Fruit fly (Drosophila melanogaster) whole organism, embryonic: ENCODE measurements around the gene CG5043.

Experiments
- CG10274 ChIP-seq: fragments of 200-800 bp; sonication (Bioruptor generic); optimal IDR thresholded peaks from 3 replicates; lab custom pipeline; 2017; ENCODE audit warnings: missing biosample characterization, mild to moderate bottlenecking, missing genetic modification characterization
- CG11085 ChIP-seq: fragments of 200-800 bp; sonication (Bioruptor generic); IDR thresholded peaks from 2 replicates; pipeline ENCODE4 v1.3.6; 2022; ENCODE audit warnings: missing biosample characterization, missing genetic modification characterization
- CG11560 ChIP-seq: fragments of 200-800 bp; sonication (Bioruptor generic); IDR thresholded peaks from 3 replicates; pipeline ENCODE4 v1.3.6; 2022; ENCODE audit warnings: missing biosample characterization, missing genetic modification characterization
- CG11695 ChIP-seq: fragments of 200-800 bp; sonication (Bioruptor generic); IDR thresholded peaks from 3 replicates; pipeline ENCODE4 v1.3.6; 2022; ENCODE audit warnings: missing biosample characterization, missing genetic modification characterization
- CG11696 ChIP-seq: fragments of 200-800 bp; sonication (Bioruptor generic); IDR thresholded peaks from 2 replicates; pipeline ENCODE4 v1.3.6; 2022; ENCODE audit warnings: missing biosample characterization, missing genetic modification characterization
- CG12071 ChIP-seq: fragments of 200-800 bp; sonication (Bioruptor generic); optimal IDR thresholded peaks from 3 replicates; lab custom pipeline; 2018; ENCODE audit warnings: missing biosample characterization, mild to moderate bottlenecking, missing genetic modification characterization
- CG12391 ChIP-seq: fragments of 200-800 bp; sonication (Bioruptor generic); optimal IDR thresholded peaks from 3 replicates; lab custom pipeline; 2018; ENCODE audit warnings: missing biosample characterization, mild to moderate bottlenecking, missing genetic modification characterization, moderate library complexity
- CG1602 ChIP-seq: fragments of 200-800 bp; sonication (Bioruptor generic); optimal IDR thresholded peaks from 3 replicates; lab custom pipeline; 2016; ENCODE audit warnings: missing biosample characterization, missing genetic modification characterization
- CG17359 ChIP-seq: fragments of 200-800 bp; sonication (Bioruptor generic); optimal IDR thresholded peaks from 3 replicates; lab custom pipeline; 2018; ENCODE audit warnings: missing biosample characterization, mild to moderate bottlenecking, missing genetic modification characterization, moderate library complexity
- CG17612 ChIP-seq: fragments of 200-800 bp; sonication (Bioruptor generic); IDR thresholded peaks from 2 replicates; pipeline ENCODE4 v1.3.6; 2022; ENCODE audit warnings: missing biosample characterization, missing genetic modification characterization
- CG3281 ChIP-seq: fragments of 200-800 bp; sonication (Bioruptor generic); optimal IDR thresholded peaks from 3 replicates; lab custom pipeline; 2017; ENCODE audit warnings: missing biosample characterization, mild to moderate bottlenecking, missing genetic modification characterization
- CG4820 ChIP-seq: fragments of 200-800 bp; sonication (Bioruptor generic); optimal IDR thresholded peaks from 3 replicates; lab custom pipeline; 2016; ENCODE audit warnings: missing biosample characterization, missing genetic modification characterization
- CG5953 ChIP-seq: fragments of 200-800 bp; sonication (Bioruptor generic); IDR thresholded peaks from 2 replicates; pipeline ENCODE4 v1.3.6; 2022; ENCODE audit warnings: missing biosample characterization, missing genetic modification characterization
- CG6175 ChIP-seq: fragments of 200-800 bp; sonication (Bioruptor generic); IDR thresholded peaks from 3 replicates; pipeline ENCODE4 v1.3.6; 2022; ENCODE audit warnings: missing biosample characterization, missing genetic modification characterization
- CG6654 ChIP-seq: fragments of 200-800 bp; sonication (Bioruptor generic); optimal IDR thresholded peaks from 2 replicates; lab custom pipeline; 2017; ENCODE audit warnings: missing biosample characterization, mild to moderate bottlenecking, missing genetic modification characterization
- CG8924 ChIP-seq: fragments of 200-800 bp; optimal IDR thresholded peaks from 3 replicates; lab custom pipeline; 2019; ENCODE audit warnings: missing biosample characterization, mild to moderate bottlenecking, missing genetic modification characterization, moderate library complexity
- CG9797 ChIP-seq: fragments of 200-800 bp; sonication (Bioruptor generic); optimal IDR thresholded peaks from 3 replicates; lab custom pipeline; 2018; ENCODE audit warnings: missing biosample characterization, mild to moderate bottlenecking, missing genetic modification characterization
- D19A ChIP-seq: fragments of 200-800 bp; optimal IDR thresholded peaks from 3 replicates; lab custom pipeline; 2019; ENCODE audit warnings: missing biosample characterization, mild to moderate bottlenecking, missing genetic modification characterization, moderate library complexity
- D19B ChIP-seq: fragments of 200-800 bp; sonication (Bioruptor generic); optimal IDR thresholded peaks from 2 replicates; lab custom pipeline; 2017; ENCODE audit warnings: missing biosample characterization, mild to moderate bottlenecking, missing genetic modification characterization
- Deaf1 ChIP-seq: fragments of 200-800 bp; optimal IDR thresholded peaks from 3 replicates; lab custom pipeline; 2019; ENCODE audit warnings: missing biosample characterization, mild to moderate bottlenecking, missing genetic modification characterization, moderate library complexity
- Dp ChIP-seq: fragments of 200-800 bp; sonication (Bioruptor generic); optimal IDR thresholded peaks from 2 replicates; lab custom pipeline; 2018; ENCODE audit warnings: missing biosample characterization, mild to moderate bottlenecking, missing genetic modification characterization, moderate library complexity
- Gsc ChIP-seq: fragments of 200-800 bp; sonication (Bioruptor generic); IDR thresholded peaks from 2 replicates; pipeline ENCODE4 v1.3.6; 2022; ENCODE audit warnings: missing biosample characterization, missing genetic modification characterization
- Gug ChIP-seq: fragments of 200-800 bp; sonication (Bioruptor generic); IDR thresholded peaks from 4 replicates; pipeline ENCODE4 v1.3.6; 2022; ENCODE audit warnings: missing biosample characterization, missing genetic modification characterization
- Hey ChIP-seq: fragments of 200-800 bp; sonication (Bioruptor generic); optimal IDR thresholded peaks from 3 replicates; lab custom pipeline; 2018; ENCODE audit warnings: missing biosample characterization, mild to moderate bottlenecking, missing genetic modification characterization
- HmgD ChIP-seq: fragments of 200-800 bp; sonication (Bioruptor generic); optimal IDR thresholded peaks from 3 replicates; lab custom pipeline; 2016; ENCODE audit warnings: missing biosample characterization, missing genetic modification characterization
- HmgZ ChIP-seq: fragments of 200-800 bp; sonication (Bioruptor generic); optimal IDR thresholded peaks from 2 replicates; lab custom pipeline; 2018; ENCODE audit warnings: missing biosample characterization, mild to moderate bottlenecking, missing genetic modification characterization
- Hr51 ChIP-seq, 2 experiments: fragments of 200-800 bp; sonication (Bioruptor generic); optimal IDR thresholded peaks; 2 replicates in 1 of 2; 3 replicates in 1 of 2; lab custom pipeline; 2016 to 2018; ENCODE audit warnings: missing biosample characterization in 2 of 2, missing genetic modification characterization in 2 of 2, mild to moderate bottlenecking in 1 of 2, moderate library complexity in 1 of 2
- Lim3 ChIP-seq: fragments of 200-800 bp; sonication (Bioruptor generic); IDR thresholded peaks from 2 replicates; pipeline ENCODE4 v1.3.6; 2022; ENCODE audit warnings: missing biosample characterization, missing genetic modification characterization
- Mrtf ChIP-seq: fragments of 200-800 bp; sonication (Bioruptor generic); IDR thresholded peaks from 3 replicates; pipeline ENCODE4 v1.3.6; 2022; ENCODE audit warnings: missing biosample characterization, missing genetic modification characterization
- NK7.1 ChIP-seq: fragments of 200-800 bp; sonication (Bioruptor generic); optimal IDR thresholded peaks from 3 replicates; lab custom pipeline; 2016; ENCODE audit warnings: missing biosample characterization, missing genetic modification characterization
- Neu2 ChIP-seq: fragments of 200-800 bp; sonication (Bioruptor generic); optimal IDR thresholded peaks from 3 replicates; lab custom pipeline; 2016; ENCODE audit warnings: missing biosample characterization, missing genetic modification characterization, borderline replicate concordance
- NfI ChIP-seq: fragments of 200-800 bp; sonication (Bioruptor generic); optimal IDR thresholded peaks from 3 replicates; lab custom pipeline; 2018; ENCODE audit warnings: missing biosample characterization, mild to moderate bottlenecking, missing genetic modification characterization, moderate library complexity
- Oli ChIP-seq: fragments of 200-800 bp; sonication (Bioruptor generic); optimal IDR thresholded peaks from 2 replicates; lab custom pipeline; 2018; ENCODE audit warnings: missing biosample characterization, mild to moderate bottlenecking, missing genetic modification characterization, moderate library complexity
- Pdp1 ChIP-seq, 2 experiments: fragments of 200-800 bp; sonication (Bioruptor generic); optimal IDR thresholded peaks; 3 replicates each; lab custom pipeline; 2016; ENCODE audit warnings: missing biosample characterization in 2 of 2, missing genetic modification characterization in 2 of 2, mild to moderate bottlenecking in 1 of 2, moderate library complexity in 1 of 2
- Six4 ChIP-seq: fragments of 200-800 bp; sonication (Bioruptor generic); optimal IDR thresholded peaks from 2 replicates; lab custom pipeline; 2016; ENCODE audit warnings: missing biosample characterization, missing genetic modification characterization
- bigmax ChIP-seq: fragments of 200-800 bp; sonication (Bioruptor generic); optimal IDR thresholded peaks from 2 replicates; lab custom pipeline; 2018; ENCODE audit warnings: missing biosample characterization, mild to moderate bottlenecking, missing genetic modification characterization
- ems ChIP-seq: fragments of 200-800 bp; sonication (Bioruptor generic); optimal IDR thresholded peaks from 3 replicates; lab custom pipeline; 2016; ENCODE audit warnings: missing biosample characterization, missing genetic modification characterization
- gsb ChIP-seq: fragments of 200-800 bp; sonication (Bioruptor generic); IDR thresholded peaks from 2 replicates; pipeline ENCODE4 v1.3.6; 2022; ENCODE audit warnings: missing biosample characterization, missing genetic modification characterization
- insv ChIP-seq, 2 experiments: fragments of 200-800 bp; sonication (Bioruptor generic); optimal IDR thresholded peaks; 3 replicates each; lab custom pipeline; 2016 to 2018; ENCODE audit warnings: missing biosample characterization in 2 of 2, missing genetic modification characterization in 2 of 2
- lola ChIP-seq, 3 experiments: fragments of >200 bp in 2 of 3; fragments of 200-800 bp in 1 of 3; sonication (Bioruptor generic) in 1 of 3; optimal IDR thresholded peaks; 2 replicates each; lab custom pipeline; 2017 to 2019; ENCODE audit warnings: missing biosample characterization in 3 of 3, missing genetic modification characterization in 3 of 3, mild to moderate bottlenecking in 1 of 3, moderate library complexity in 1 of 3
- pb ChIP-seq: fragments of 200-800 bp; sonication (Bioruptor generic); optimal IDR thresholded peaks from 3 replicates; lab custom pipeline; 2016; ENCODE audit warnings: missing biosample characterization, missing genetic modification characterization
- pita ChIP-seq: fragments of 200-800 bp; sonication (Bioruptor generic); optimal IDR thresholded peaks from 2 replicates; lab custom pipeline; 2017; ENCODE audit warnings: missing biosample characterization, mild to moderate bottlenecking, missing genetic modification characterization
- pum ChIP-seq: fragments of 200-800 bp; sonication (Bioruptor generic); optimal IDR thresholded peaks from 2 replicates; lab custom pipeline; 2016; ENCODE audit warnings: missing biosample characterization, missing genetic modification characterization
- schlank ChIP-seq: fragments of 200-800 bp; sonication (Bioruptor generic); optimal IDR thresholded peaks from 2 replicates; lab custom pipeline; 2018; ENCODE audit warnings: missing biosample characterization, mild to moderate bottlenecking, missing genetic modification characterization
- sens-2 ChIP-seq: fragments of 200-800 bp; sonication (Bioruptor generic); IDR thresholded peaks from 2 replicates; pipeline ENCODE4 v1.3.6; 2022; ENCODE audit warnings: missing biosample characterization, missing genetic modification characterization
- ttk ChIP-seq: fragments of 200-800 bp; sonication (Bioruptor generic); IDR thresholded peaks from 2 replicates; pipeline ENCODE4 v2.1.2; 2022; ENCODE audit warnings: missing biosample characterization, missing genetic modification characterization
- tx ChIP-seq: fragments of 200-800 bp; sonication (Bioruptor generic); optimal IDR thresholded peaks from 2 replicates; lab custom pipeline; 2016; ENCODE audit warnings: missing biosample characterization, missing genetic modification characterization
- wek ChIP-seq: fragments of 200-800 bp; sonication (Bioruptor generic); optimal IDR thresholded peaks from 3 replicates; lab custom pipeline; 2018; ENCODE audit warnings: missing biosample characterization, mild to moderate bottlenecking, missing genetic modification characterization, moderate library complexity
- wor ChIP-seq: fragments of 200-800 bp; sonication (Bioruptor generic); IDR thresholded peaks from 2 replicates; pipeline ENCODE4 v1.3.6; 2022; ENCODE audit warnings: missing biosample characterization, missing genetic modification characterization

The CG5043 gene

DNA sequence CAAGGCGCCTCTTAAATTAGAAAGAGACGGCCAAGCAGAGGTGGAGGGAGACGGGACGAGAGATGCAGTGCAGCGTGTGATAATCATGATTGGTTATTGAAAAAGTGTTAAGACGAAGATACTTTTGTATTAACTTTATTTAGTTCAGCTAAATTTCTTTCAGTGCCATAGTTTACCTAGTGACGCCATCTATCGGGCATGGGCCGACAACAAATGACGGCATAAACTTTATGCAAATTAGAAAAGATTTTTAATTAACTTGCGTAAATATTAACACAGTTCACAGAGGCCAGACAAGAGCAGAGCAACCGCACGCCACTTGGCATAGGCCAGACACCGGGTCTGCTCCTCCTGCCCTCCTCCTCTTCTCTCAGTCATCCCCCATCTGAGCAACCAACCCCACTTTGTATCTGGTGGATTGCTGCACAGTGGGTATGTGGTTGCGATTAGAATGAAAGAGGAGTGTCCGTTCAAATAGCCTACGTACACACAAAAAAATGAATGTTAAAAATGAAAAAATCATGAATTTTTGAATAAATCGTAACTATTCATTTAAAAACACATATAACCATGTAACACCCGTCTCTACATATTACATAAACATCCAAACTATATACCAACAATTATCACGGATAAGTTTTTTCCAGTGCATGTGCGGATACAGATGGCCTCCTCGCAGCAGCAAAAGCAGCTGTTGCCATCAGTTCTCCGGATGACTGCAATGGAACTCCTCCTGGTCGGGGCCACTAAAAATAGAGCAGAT is 32.4 kb downstream of the CG5043 start (continued):
- TF ChIP-seq Mrtf (GFP tag; lab: Robert Waterston, UW) (peak; percentile 76; the same call in 2 of the 3 replicates), CG12071 (peak; percentile 65), Neu2 (no peak), gsb (GFP tag; lab: Robert Waterston, UW) (peak; percentile 57; the same call in 1 of the 2 replicates), CG17359 (tag; lab: Kevin White, UChicago) (peak; percentile 88), CG6654 (peak; percentile 61), NfI (GFP tag; lab: Kevin White, UChicago) (peak; percentile 67), lola (GFP tag; optimal IDR thresholded peaks at IDR 0.05; lab: Kevin White, UChicago) (peak in 1 of 3 experiments; percentile 81), CG5953 (peak; percentile 73; the same call in 1 of the 2 replicates), pum (GFP tag; lab: Kevin White, UChicago) (peak; percentile 81), Hr51 (GFP tag; optimal IDR thresholded peaks at IDR 0.05; lab: Kevin White, UChicago) (peak; percentile 64 to 87), CG1602 (peak; percentile 71), ttk (peak; percentile 73), Lim3 (peak; percentile 58; the same call in 1 of the 2 replicates), wek (GFP tag; lab: Kevin White, UChicago) (peak; percentile 62), Gsc (GFP tag; lab: Robert Waterston, UW) (no peak), pb (GFP tag; lab: Kevin White, UChicago) (peak; percentile 75), CG11696 (GFP tag; lab: Robert Waterston, UW) (peak; percentile 57), CG17612 (GFP tag; lab: Robert Waterston, UW) (no peak), schlank (no peak), HmgZ (tag; lab: Kevin White, UChicago) (peak; percentile 73), CG4820 (peak; percentile 75), Hey (tag; lab: Kevin White, UChicago) (no peak), CG10274 (GFP tag; lab: Kevin White, UChicago) (no peak), CG8924 (tag; lab: Kevin White, UChicago) (no peak), NK7.1 (GFP tag; lab: Kevin White, UChicago) (peak; percentile 76), bigmax (no peak), pita (no peak), Dp (no peak), Six4 (GFP tag; lab: Kevin White, UChicago) (peak; percentile 84), D19A (tag; lab: Kevin White, UChicago) (peak; percentile 85), HmgD (peak; percentile 50), Deaf1 (no peak), sens-2 (GFP tag; lab: Robert Waterston, UW) (peak; percentile 56; the same call in 1 of the 2 replicates), Gug (GFP tag; lab: Robert Waterston, UW) (peak; percentile 48; the same call in 1 of the 4 replicates), CG6175 (GFP tag; lab: Robert Waterston, UW) (0 out of 3 replicates have a peak, but pooled peaks have one; percentile 35), CG12391 (tag; lab: Kevin White, UChicago) (no peak), Oli (tag; lab: Kevin White, UChicago) (peak; percentile 82), CG3281 (GFP tag; lab: Kevin White, UChicago) (peak; percentile 75), Pdp1 (GFP tag; optimal IDR thresholded peaks at IDR 0.05; lab: Kevin White, UChicago) (peak; percentile 82 to 83), CG11085 (GFP tag; lab: Robert Waterston, UW) (peak; percentile 51; the same call in 1 of the 2 replicates), D19B (peak; percentile 38), insv (GFP tag; optimal IDR thresholded peaks at IDR 0.05; lab: Kevin White, UChicago) (no peak), CG9797 (GFP tag; lab: Kevin White, UChicago) (no peak), CG11560 (tag; lab: Robert Waterston, UW) (peak; percentile 48; the same call in 1 of the 3 replicates), tx (GFP tag; lab: Kevin White, UChicago) (peak; percentile 78), wor (GFP tag; lab: Robert Waterston, UW) (peak; percentile 78), CG11695 (GFP tag; lab: Robert Waterston, UW) (peak; percentile 65), ems (peak; percentile 70)
